Worm (Caenorhabditis elegans) whole organism, L1 larva: ENCODE results near the gene ncs-4.

Experiments used
- C16A3.4 ChIP-seq: fragments of 150-350 bp; optimal IDR thresholded peaks from 2 replicates; lab custom pipeline; 2014; ENCODE audit warnings: missing biosample characterization, missing genetic modification characterization
- C34B4.2 ChIP-seq: sonication (generic microtip); optimal IDR thresholded peaks from 2 replicates; lab custom pipeline; 2017; ENCODE audit warnings: mild to moderate bottlenecking, missing genetic modification characterization, missing compliant biosample characterization
- Y116A8C.19 ChIP-seq: sonication (generic microtip); optimal IDR thresholded peaks from 2 replicates; lab custom pipeline; 2016; ENCODE audit warnings: missing compliant biosample characterization, missing genetic modification characterization, borderline replicate concordance
- blmp-1 ChIP-seq: fragments of 150-350 bp; optimal IDR thresholded peaks from 2 replicates; lab custom pipeline; 2014; ENCODE audit warnings: missing biosample characterization, missing genetic modification characterization
- ceh-63 ChIP-seq: fragments of 200-800 bp; sonication (Bioruptor generic); optimal IDR thresholded peaks from 2 replicates; lab custom pipeline; 2018; ENCODE audit warnings: mild to moderate bottlenecking, missing genetic modification characterization, missing compliant biosample characterization
- ceh-8 ChIP-seq: fragments of 200-800 bp; sonication (Bioruptor generic); optimal IDR thresholded peaks from 2 replicates; lab custom pipeline; 2018; ENCODE audit warnings: mild to moderate bottlenecking, missing genetic modification characterization, moderate library complexity, missing compliant biosample characterization
- ceh-82 ChIP-seq, 3 experiments: fragments of 150-350 bp in 1 of 3; sonication (generic microtip) in 2 of 3; optimal IDR thresholded peaks; 2 replicates each; lab custom pipeline; 2014 to 2017; ENCODE audit warnings: missing biosample characterization in 3 of 3, missing genetic modification characterization in 3 of 3
- ceh-90 ChIP-seq: sonication (generic microtip); optimal IDR thresholded peaks from 2 replicates; lab custom pipeline; 2016; ENCODE audit warnings: missing genetic modification characterization, missing compliant biosample characterization
- ces-1 ChIP-seq: fragments of 150-350 bp; optimal IDR thresholded peaks from 2 replicates; lab custom pipeline; 2014; ENCODE audit warnings: missing biosample characterization, missing genetic modification reagents, missing genetic modification characterization
- dsc-1 ChIP-seq: sonication (generic microtip); optimal IDR thresholded peaks from 2 replicates; lab custom pipeline; 2016; ENCODE audit warnings: mild to moderate bottlenecking, missing genetic modification characterization, missing compliant biosample characterization
- egl-13 ChIP-seq: sonication (generic microtip); optimal IDR thresholded peaks from 2 replicates; lab custom pipeline; 2016; ENCODE audit warnings: missing genotype, missing genetic modification reagents, missing genetic modification characterization, missing compliant biosample characterization
- egl-27 ChIP-seq, 2 experiments: fragments of 150-350 bp in 1 of 2; sonication (generic microtip); optimal IDR thresholded peaks; 3 replicates each; lab custom pipeline; 2017 to 2018; ENCODE audit warnings: missing biosample characterization in 2 of 2, missing genetic modification characterization in 2 of 2, missing genetic modification reagents in 2 of 2
- elt-2 ChIP-seq: sonication (generic microtip); optimal IDR thresholded peaks from 2 replicates; lab custom pipeline; 2016; ENCODE audit warnings: missing genetic modification characterization, mild to moderate bottlenecking, inconsistent platforms, missing compliant biosample characterization, missing genetic modification reagents
- ets-5 ChIP-seq: fragments of 200-800 bp; sonication (Bioruptor generic); IDR thresholded peaks from 2 replicates; pipeline ENCODE4 v1.3.6; 2022; ENCODE audit warnings: missing genetic modification characterization, missing compliant biosample characterization
- fkh-10 ChIP-seq: sonication (generic microtip); optimal IDR thresholded peaks from 2 replicates; lab custom pipeline; 2017; ENCODE audit warnings: missing biosample characterization, missing genetic modification reagents, missing genetic modification characterization
- lin-14 ChIP-seq: fragments of 200-800 bp; sonication (Bioruptor generic); optimal IDR thresholded peaks from 2 replicates; lab custom pipeline; 2018; ENCODE audit warnings: mild to moderate bottlenecking, missing genetic modification characterization, moderate library complexity, missing compliant biosample characterization
- lir-3 ChIP-seq: sonication (generic microtip); optimal IDR thresholded peaks from 2 replicates; lab custom pipeline; 2016; ENCODE audit warnings: mild to moderate bottlenecking, missing genetic modification characterization, moderate library complexity, missing compliant biosample characterization; ENCODE audit not compliant: poor library complexity
- lsy-2 ChIP-seq, 2 experiments: fragments of 150-350 bp; optimal IDR thresholded peaks; 2 replicates each; lab custom pipeline; 2014; ENCODE audit warnings: missing biosample characterization in 2 of 2, missing genetic modification characterization in 2 of 2
- mdl-1 ChIP-seq, 2 experiments: fragments of 150-350 bp; optimal IDR thresholded peaks; 2 replicates each; lab custom pipeline; 2014 to 2017; ENCODE audit warnings: missing biosample characterization in 2 of 2, missing genetic modification characterization in 2 of 2, inconsistent platforms in 1 of 2
- mef-2 ChIP-seq: fragments of 150-350 bp; optimal IDR thresholded peaks from 2 replicates; lab custom pipeline; 2014; ENCODE audit warnings: missing biosample characterization, missing genetic modification characterization
- mep-1 ChIP-seq: fragments of 150-350 bp; optimal IDR thresholded peaks from 2 replicates; lab custom pipeline; 2014; ENCODE audit warnings: missing biosample characterization, missing genetic modification characterization
- nhr-11 ChIP-seq: fragments of 150-350 bp; optimal IDR thresholded peaks from 2 replicates; lab custom pipeline; 2014; ENCODE audit warnings: missing biosample characterization, missing genetic modification characterization
- nhr-19 ChIP-seq: fragments of 200-800 bp; sonication (Bioruptor generic); conservative IDR thresholded peaks from 2 replicates; pipeline ENCODE4 v1.3.6; 2022; ENCODE audit warnings: missing genetic modification characterization, missing compliant biosample characterization
- nhr-237 ChIP-seq: fragments of 150-350 bp; optimal IDR thresholded peaks from 2 replicates; lab custom pipeline; 2014; ENCODE audit warnings: missing biosample characterization, missing genetic modification characterization
- nhr-28 ChIP-seq: fragments of 150-350 bp; optimal IDR thresholded peaks from 2 replicates; lab custom pipeline; 2014; ENCODE audit warnings: missing biosample characterization, missing genetic modification characterization
- nhr-47 ChIP-seq: sonication (generic microtip); optimal IDR thresholded peaks from 2 replicates; lab custom pipeline; 2016; ENCODE audit warnings: mild to moderate bottlenecking, missing genetic modification characterization, moderate library complexity, missing compliant biosample characterization
- nhr-71 ChIP-seq: sonication (generic microtip); optimal IDR thresholded peaks from 2 replicates; lab custom pipeline; 2016; ENCODE audit warnings: mild to moderate bottlenecking, missing genetic modification characterization, moderate library complexity, missing compliant biosample characterization
- nhr-76 ChIP-seq: sonication (generic microtip); optimal IDR thresholded peaks from 2 replicates; lab custom pipeline; 2017; ENCODE audit warnings: missing biosample characterization, missing genetic modification characterization
- nhr-77 ChIP-seq: fragments of 150-350 bp; optimal IDR thresholded peaks from 2 replicates; lab custom pipeline; 2014; ENCODE audit warnings: missing biosample characterization, missing genetic modification characterization
- nhr-84 ChIP-seq: sonication (generic microtip); optimal IDR thresholded peaks from 2 replicates; lab custom pipeline; 2017; ENCODE audit warnings: missing biosample characterization, missing genetic modification characterization
- nhr-90 ChIP-seq: sonication (generic microtip); optimal IDR thresholded peaks from 2 replicates; lab custom pipeline; 2016; ENCODE audit warnings: mild to moderate bottlenecking, missing genetic modification characterization, missing compliant biosample characterization; ENCODE audit not compliant: poor library complexity
- pax-3 ChIP-seq: fragments of 200-800 bp; sonication (Bioruptor generic); optimal IDR thresholded peaks from 2 replicates; lab custom pipeline; 2018; ENCODE audit warnings: mild to moderate bottlenecking, missing genetic modification characterization, moderate library complexity, missing compliant biosample characterization
- pqm-1 ChIP-seq: sonication (generic microtip); optimal IDR thresholded peaks from 3 replicates; lab custom pipeline; 2017; ENCODE audit warnings: missing biosample characterization, missing genetic modification characterization
- rnt-1 ChIP-seq: sonication (generic microtip); optimal IDR thresholded peaks from 2 replicates; lab custom pipeline; 2016; ENCODE audit warnings: mild to moderate bottlenecking, missing genetic modification characterization, moderate library complexity, missing compliant biosample characterization
- sox-4 ChIP-seq: sonication (generic microtip); optimal IDR thresholded peaks from 2 replicates; lab custom pipeline; 2016; ENCODE audit warnings: missing genetic modification characterization, missing compliant biosample characterization
- tbx-2 ChIP-seq: sonication (generic microtip); optimal IDR thresholded peaks from 2 replicates; lab custom pipeline; 2016; ENCODE audit warnings: missing genetic modification characterization, missing compliant biosample characterization
- xbp-1 ChIP-seq: sonication (generic microtip); optimal IDR thresholded peaks from 2 replicates; lab custom pipeline; 2016; ENCODE audit warnings: missing genetic modification characterization, missing compliant biosample characterization
- zag-1 ChIP-seq: fragments of 150-350 bp; optimal IDR thresholded peaks from 2 replicates; lab custom pipeline; 2014; ENCODE audit warnings: missing biosample characterization, missing genetic modification characterization
- ztf-11 ChIP-seq, 2 experiments: sonication (generic microtip); optimal IDR thresholded peaks; 2 replicates each; lab custom pipeline; 2016 to 2017; ENCODE audit warnings: missing genetic modification characterization in 2 of 2, missing biosample characterization in 1 of 2, missing compliant biosample characterization in 1 of 2
- ztf-4 ChIP-seq: fragments of 150-350 bp; optimal IDR thresholded peaks from 2 replicates; lab custom pipeline; 2014; ENCODE audit warnings: missing biosample characterization, missing genetic modification characterization

ncs-4 gene

DNA sequence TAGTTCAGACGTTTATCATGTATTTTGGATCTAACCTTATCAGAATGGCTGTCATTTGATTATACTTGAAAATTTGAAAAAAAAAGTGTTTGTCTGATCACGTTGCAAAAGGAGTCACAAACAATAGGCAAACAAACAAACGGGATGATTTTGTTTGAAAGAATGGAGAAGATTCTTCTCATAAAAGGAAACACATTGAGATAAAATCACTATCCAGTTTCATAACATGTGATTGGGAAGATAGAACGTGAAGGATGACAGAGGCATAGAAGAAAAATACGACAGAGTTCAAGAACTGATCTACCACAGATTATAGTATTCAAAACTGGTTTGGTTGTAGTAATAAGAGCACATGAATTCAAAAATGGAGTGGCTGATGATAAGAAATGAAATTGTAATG lies 42.5 kb downstream of the ncs-4 start, which contains the start of gene F44A6.5 (continued):
- TF ChIP-seq Y116A8C.19: no peak
- TF ChIP-seq egl-27 (tag; optimal IDR thresholded peaks at IDR 0.05; lab: Kevin White, UChicago): no peak
- TF ChIP-seq nhr-11: no peak
- TF ChIP-seq pqm-1 (tag; lab: Kevin White, UChicago): no peak
- TF ChIP-seq ceh-90 (tag; lab: Kevin White, UChicago): no peak
- TF ChIP-seq pax-3: no peak
- no peak for TF ChIP-seq nhr-237
- no peak for TF ChIP-seq mdl-1 (tag; optimal IDR thresholded peaks at IDR 0.05; lab: Kevin White, UChicago)
- no peak for TF ChIP-seq egl-13 (tag; lab: Kevin White, UChicago)
- TF ChIP-seq nhr-71 (tag; lab: Kevin White, UChicago): peak; percentile 79
- peak in 1 of 2 experiments; percentile 17 for TF ChIP-seq lsy-2 (tag; optimal IDR thresholded peaks at IDR 0.05; lab: Kevin White, UChicago)
- no peak for TF ChIP-seq nhr-77 (tag; lab: Kevin White, UChicago)
- no peak for TF ChIP-seq ceh-82 (tag; optimal IDR thresholded peaks at IDR 0.05; lab: Kevin White, UChicago)
- TF ChIP-seq ztf-11 (tag; optimal IDR thresholded peaks at IDR 0.05; lab: Kevin White, UChicago): no peak
- TF ChIP-seq dsc-1 (tag; lab: Kevin White, UChicago): no peak
- peak; percentile 40 for TF ChIP-seq blmp-1
- no peak for TF ChIP-seq C34B4.2 (tag; lab: Kevin White, UChicago)
- TF ChIP-seq lin-14 (GFP tag; lab: Kevin White, UChicago): peak; percentile 63
- TF ChIP-seq tbx-2 (tag; lab: Kevin White, UChicago): peak; percentile 24
- no peak for TF ChIP-seq xbp-1 (tag; lab: Kevin White, UChicago)
- peak; percentile 71 for TF ChIP-seq nhr-90
- TF ChIP-seq ces-1 (GFP tag; lab: Kevin White, UChicago): no peak
- peak; percentile 23 for TF ChIP-seq nhr-47 (tag; lab: Kevin White, UChicago)
- TF ChIP-seq elt-2: peak; percentile 79

DNA sequence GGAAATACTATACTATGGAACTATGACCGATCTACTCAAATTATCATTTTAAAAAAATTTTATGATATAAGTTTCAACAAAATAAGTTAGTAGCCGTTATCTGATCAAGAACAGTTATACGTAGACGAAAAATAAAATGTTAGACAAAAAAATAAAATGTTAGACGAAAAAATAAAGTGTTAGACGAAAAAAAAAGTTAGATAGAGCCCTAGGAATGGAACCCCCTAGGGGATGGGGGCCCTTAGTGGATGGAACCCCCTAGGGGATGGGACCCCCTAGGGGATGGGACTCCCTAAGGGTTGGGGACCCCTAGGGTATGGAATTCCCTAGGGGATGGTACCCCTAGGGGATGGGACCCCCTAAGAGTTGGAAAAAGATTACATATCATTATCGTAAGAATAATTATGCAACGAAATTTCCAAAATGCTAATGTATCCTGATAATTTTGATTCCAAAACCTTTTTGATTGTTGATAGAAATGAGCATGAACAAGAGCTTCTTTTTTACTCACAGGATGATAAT lies 42.9 kb downstream of the ncs-4 start:
- TF ChIP-seq lir-3: no peak
- no peak for TF ChIP-seq mep-1 (tag; lab: Kevin White, UChicago)
- TF ChIP-seq zag-1 (tag; lab: Kevin White, UChicago): no peak
- TF ChIP-seq nhr-84 (tag; lab: Kevin White, UChicago): no peak

DNA sequence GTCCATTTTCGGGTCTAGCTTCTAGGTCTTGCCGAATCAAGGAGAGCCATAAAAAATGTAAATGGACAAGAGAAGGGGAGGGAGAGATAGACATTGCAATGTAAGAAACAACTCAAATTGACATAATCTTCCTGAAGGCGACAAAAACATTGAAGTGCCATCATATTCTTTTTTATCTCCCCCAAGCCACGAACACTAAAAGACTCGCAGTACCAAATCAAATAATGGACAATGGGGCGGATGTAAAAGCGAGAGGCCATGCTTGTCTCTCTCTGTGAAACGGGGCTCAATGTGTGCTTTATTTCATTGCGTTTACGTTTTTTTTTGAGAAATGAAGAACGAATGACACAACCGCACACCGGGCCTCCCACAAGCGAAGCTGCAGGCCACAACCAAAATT lies 49.5 kb downstream of the ncs-4 start:
- TF ChIP-seq lin-14 (GFP tag; lab: Kevin White, UChicago) (peak; percentile 22), fkh-10 (GFP tag; lab: Kevin White, UChicago) (peak; percentile 52), nhr-90 (no peak)

DNA sequence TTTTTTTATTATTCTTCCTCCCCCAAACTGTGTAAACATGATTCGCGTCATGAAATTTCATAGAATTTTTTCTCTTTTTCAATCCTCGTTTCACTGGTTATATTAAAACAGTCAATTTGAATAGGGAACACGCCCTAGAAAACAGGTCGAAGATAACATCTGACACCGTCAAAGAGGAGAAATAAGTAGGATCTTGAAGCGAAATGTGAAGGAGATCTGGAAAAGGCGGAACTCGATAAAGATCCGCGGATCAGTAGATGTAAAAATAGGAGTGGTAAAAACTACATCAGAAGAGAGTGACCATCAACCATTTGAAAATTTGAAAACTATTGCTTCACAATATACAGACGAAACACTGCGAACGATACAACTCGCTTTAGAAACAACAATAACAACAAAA lies 50.9 kb downstream of the ncs-4 start:
- TF ChIP-seq blmp-1: peak; percentile 13
- TF ChIP-seq ceh-8 (GFP tag; lab: Kevin White, UChicago): no peak

DNA sequence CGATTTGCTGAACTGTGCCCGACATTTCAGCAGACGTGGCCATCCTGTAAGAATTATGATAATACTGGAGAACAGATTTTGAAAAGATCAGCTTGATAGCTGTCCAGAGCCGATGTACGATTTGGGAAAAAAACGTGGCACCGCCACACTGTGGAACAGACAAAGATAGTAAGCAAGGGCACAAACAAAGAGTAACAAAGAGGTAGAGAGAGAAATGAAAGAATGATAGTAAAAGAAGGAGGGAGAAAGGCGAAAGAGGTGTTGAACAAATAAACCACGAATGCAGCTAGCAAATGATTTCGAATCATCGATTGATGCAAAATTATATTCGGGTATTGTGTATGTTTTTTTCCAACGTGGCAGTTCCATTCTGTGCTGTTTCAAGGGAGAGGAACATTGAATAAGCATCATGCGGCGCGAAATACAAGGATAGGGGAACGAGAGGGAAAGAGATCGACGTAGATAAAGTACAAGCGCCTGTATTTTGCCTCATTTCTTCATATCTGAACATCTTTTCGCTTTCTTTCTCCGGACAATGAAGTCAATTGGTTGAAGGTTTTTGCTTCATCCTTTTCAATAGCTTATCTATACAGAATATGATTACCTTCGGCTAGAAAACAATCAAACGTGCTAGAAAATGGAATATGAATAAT lies 51.9 kb downstream of the ncs-4 start, which contains the start of gene C14H10.3:
C14H10.3 (minus strand) TSS at position 44 of the 653 bp plus-strand sequence.
- TF ChIP-seq ets-5 (GFP tag; lab: Robert Waterston, UW) (no peak), rnt-1 (tag; lab: Kevin White, UChicago) (no peak), nhr-19 (GFP tag; lab: Robert Waterston, UW) (no peak), tbx-2 (tag; lab: Kevin White, UChicago) (no peak), egl-27 (tag; optimal IDR thresholded peaks at IDR 0.05; lab: Kevin White, UChicago) (no peak), C16A3.4 (no peak), Y116A8C.19 (no peak), blmp-1 (peak; percentile 83), nhr-77 (tag; lab: Kevin White, UChicago) (no peak), mef-2 (no peak), nhr-28 (tag; lab: Kevin White, UChicago) (no peak), lin-14 (GFP tag; lab: Kevin White, UChicago) (peak; percentile 5), ceh-63 (GFP tag; lab: Kevin White, UChicago) (no peak), ztf-4 (tag; lab: Kevin White, UChicago) (no peak), sox-4 (no peak), nhr-90 (no peak), nhr-76 (tag; lab: Kevin White, UChicago) (no peak)
